Worm (Caenorhabditis elegans) whole organism, L1 larva: ENCODE results near the gene ccch-1.

Experiments used
- C16A3.4 ChIP-seq: fragments of 150-350 bp; optimal IDR thresholded peaks from 2 replicates; lab custom pipeline; 2014; ENCODE audit warnings: missing biosample characterization, missing genetic modification characterization
- C34B4.2 ChIP-seq: sonication (generic microtip); optimal IDR thresholded peaks from 2 replicates; lab custom pipeline; 2017; ENCODE audit warnings: mild to moderate bottlenecking, missing genetic modification characterization, missing compliant biosample characterization
- F16B12.6 ChIP-seq: fragments of 150-350 bp; optimal IDR thresholded peaks from 2 replicates; lab custom pipeline; 2014; ENCODE audit warnings: missing biosample characterization, missing genetic modification characterization
- alr-1 ChIP-seq: fragments of 200-800 bp; sonication (Bioruptor generic); optimal IDR thresholded peaks from 2 replicates; lab custom pipeline; 2018; ENCODE audit warnings: borderline replicate concordance, mild to moderate bottlenecking, missing genetic modification characterization, missing compliant biosample characterization
- blmp-1 ChIP-seq: fragments of 150-350 bp; optimal IDR thresholded peaks from 2 replicates; lab custom pipeline; 2014; ENCODE audit warnings: missing biosample characterization, missing genetic modification characterization
- ceh-8 ChIP-seq: fragments of 200-800 bp; sonication (Bioruptor generic); optimal IDR thresholded peaks from 2 replicates; lab custom pipeline; 2018; ENCODE audit warnings: mild to moderate bottlenecking, missing genetic modification characterization, moderate library complexity, missing compliant biosample characterization
- ceh-82 ChIP-seq, 3 experiments: fragments of 150-350 bp in 1 of 3; sonication (generic microtip) in 2 of 3; optimal IDR thresholded peaks; 2 replicates each; lab custom pipeline; 2014 to 2017; ENCODE audit warnings: missing biosample characterization in 3 of 3, missing genetic modification characterization in 3 of 3
- ceh-88 ChIP-seq: fragments of 200-800 bp; sonication (Bioruptor generic); IDR thresholded peaks from 2 replicates; pipeline ENCODE4 v1.3.6; 2022; ENCODE audit warnings: missing genetic modification characterization, missing compliant biosample characterization
- dpl-1 ChIP-seq, 3 experiments: fragments of 150-350 bp in 2 of 3; sonication (generic microtip) in 1 of 3; optimal IDR thresholded peaks; 2 replicates each; lab custom pipeline; 2014 to 2017; ENCODE audit warnings: missing biosample characterization in 3 of 3, missing genetic modification characterization in 3 of 3, missing genetic modification reagents in 3 of 3
- dsc-1 ChIP-seq: sonication (generic microtip); optimal IDR thresholded peaks from 2 replicates; lab custom pipeline; 2016; ENCODE audit warnings: mild to moderate bottlenecking, missing genetic modification characterization, missing compliant biosample characterization
- efl-1 ChIP-seq, 4 experiments: fragments of 150-350 bp; optimal IDR thresholded peaks in 3 of 4; peaks in 1 of 4; 1 replicate in 1 of 4; 2 replicates in 3 of 4; lab custom pipeline; 2014; ENCODE audit warnings: missing biosample characterization in 2 of 4, missing genetic modification characterization in 2 of 4, missing genetic modification reagents in 2 of 4
- egl-13 ChIP-seq: sonication (generic microtip); optimal IDR thresholded peaks from 2 replicates; lab custom pipeline; 2016; ENCODE audit warnings: missing genotype, missing genetic modification reagents, missing genetic modification characterization, missing compliant biosample characterization
- elt-2 ChIP-seq: sonication (generic microtip); optimal IDR thresholded peaks from 2 replicates; lab custom pipeline; 2016; ENCODE audit warnings: missing genetic modification characterization, mild to moderate bottlenecking, inconsistent platforms, missing compliant biosample characterization, missing genetic modification reagents
- fkh-10 ChIP-seq: sonication (generic microtip); optimal IDR thresholded peaks from 2 replicates; lab custom pipeline; 2017; ENCODE audit warnings: missing biosample characterization, missing genetic modification reagents, missing genetic modification characterization
- fkh-8 ChIP-seq: sonication (generic microtip); optimal IDR thresholded peaks from 2 replicates; lab custom pipeline; 2016; ENCODE audit warnings: mild to moderate bottlenecking, missing genetic modification characterization, missing compliant biosample characterization
- fos-1 ChIP-seq: fragments of 150-350 bp; optimal IDR thresholded peaks from 2 replicates; lab custom pipeline; 2014; ENCODE audit warnings: missing biosample characterization, missing genetic modification characterization
- grh-1 ChIP-seq: fragments of 200-800 bp; sonication (Bioruptor generic); IDR thresholded peaks from 2 replicates; pipeline ENCODE4 v1.3.6; 2022; ENCODE audit warnings: missing genetic modification reagents, missing genetic modification characterization, missing compliant biosample characterization
- isw-1 ChIP-seq: fragments of 200-800 bp; sonication (Bioruptor generic); IDR thresholded peaks from 2 replicates; pipeline ENCODE4 v1.3.6; 2022; ENCODE audit warnings: missing genetic modification characterization, missing compliant biosample characterization
- jun-1 ChIP-seq: fragments of 150-350 bp; optimal IDR thresholded peaks from 2 replicates; lab custom pipeline; 2014; ENCODE audit warnings: missing biosample characterization, missing genetic modification reagents, missing genetic modification characterization
- lin-14 ChIP-seq: fragments of 200-800 bp; sonication (Bioruptor generic); optimal IDR thresholded peaks from 2 replicates; lab custom pipeline; 2018; ENCODE audit warnings: mild to moderate bottlenecking, missing genetic modification characterization, moderate library complexity, missing compliant biosample characterization
- lin-35 ChIP-seq, 2 experiments: fragments of 150-350 bp; optimal IDR thresholded peaks; 2 replicates each; lab custom pipeline; 2014; ENCODE audit warnings: missing biosample characterization in 2 of 2, missing genetic modification characterization in 2 of 2, missing genetic modification reagents in 2 of 2
- lir-3 ChIP-seq: sonication (generic microtip); optimal IDR thresholded peaks from 2 replicates; lab custom pipeline; 2016; ENCODE audit warnings: mild to moderate bottlenecking, missing genetic modification characterization, moderate library complexity, missing compliant biosample characterization; ENCODE audit not compliant: poor library complexity
- lsy-2 ChIP-seq, 2 experiments: fragments of 150-350 bp; optimal IDR thresholded peaks; 2 replicates each; lab custom pipeline; 2014; ENCODE audit warnings: missing biosample characterization in 2 of 2, missing genetic modification characterization in 2 of 2
- mep-1 ChIP-seq: fragments of 150-350 bp; optimal IDR thresholded peaks from 2 replicates; lab custom pipeline; 2014; ENCODE audit warnings: missing biosample characterization, missing genetic modification characterization
- nhr-11 ChIP-seq: fragments of 150-350 bp; optimal IDR thresholded peaks from 2 replicates; lab custom pipeline; 2014; ENCODE audit warnings: missing biosample characterization, missing genetic modification characterization
- nhr-19 ChIP-seq: fragments of 200-800 bp; sonication (Bioruptor generic); conservative IDR thresholded peaks from 2 replicates; pipeline ENCODE4 v1.3.6; 2022; ENCODE audit warnings: missing genetic modification characterization, missing compliant biosample characterization
- nhr-20 ChIP-seq: sonication (generic microtip); optimal IDR thresholded peaks from 2 replicates; lab custom pipeline; 2016; ENCODE audit warnings: mild to moderate bottlenecking, missing genetic modification characterization, missing compliant biosample characterization
- nhr-47 ChIP-seq: sonication (generic microtip); optimal IDR thresholded peaks from 2 replicates; lab custom pipeline; 2016; ENCODE audit warnings: mild to moderate bottlenecking, missing genetic modification characterization, moderate library complexity, missing compliant biosample characterization
- nhr-71 ChIP-seq: sonication (generic microtip); optimal IDR thresholded peaks from 2 replicates; lab custom pipeline; 2016; ENCODE audit warnings: mild to moderate bottlenecking, missing genetic modification characterization, moderate library complexity, missing compliant biosample characterization
- nhr-77 ChIP-seq: fragments of 150-350 bp; optimal IDR thresholded peaks from 2 replicates; lab custom pipeline; 2014; ENCODE audit warnings: missing biosample characterization, missing genetic modification characterization
- nhr-84 ChIP-seq: sonication (generic microtip); optimal IDR thresholded peaks from 2 replicates; lab custom pipeline; 2017; ENCODE audit warnings: missing biosample characterization, missing genetic modification characterization
- nhr-85 ChIP-seq: sonication (generic microtip); peaks from one replicate; lab custom pipeline; 2016; ENCODE audit warnings: missing genetic modification characterization, inconsistent platforms, missing compliant biosample characterization
- nhr-90 ChIP-seq: sonication (generic microtip); optimal IDR thresholded peaks from 2 replicates; lab custom pipeline; 2016; ENCODE audit warnings: mild to moderate bottlenecking, missing genetic modification characterization, missing compliant biosample characterization; ENCODE audit not compliant: poor library complexity
- pax-3 ChIP-seq: fragments of 200-800 bp; sonication (Bioruptor generic); optimal IDR thresholded peaks from 2 replicates; lab custom pipeline; 2018; ENCODE audit warnings: mild to moderate bottlenecking, missing genetic modification characterization, moderate library complexity, missing compliant biosample characterization
- rnt-1 ChIP-seq: sonication (generic microtip); optimal IDR thresholded peaks from 2 replicates; lab custom pipeline; 2016; ENCODE audit warnings: mild to moderate bottlenecking, missing genetic modification characterization, moderate library complexity, missing compliant biosample characterization
- skn-1 ChIP-seq: fragments of 150-350 bp; optimal IDR thresholded peaks from 2 replicates; lab custom pipeline; 2014; ENCODE audit warnings: missing biosample characterization, missing genetic modification characterization
- snpc-4 ChIP-seq: fragments of 150-350 bp; optimal IDR thresholded peaks from 2 replicates; lab custom pipeline; 2014; ENCODE audit warnings: missing biosample characterization, missing genetic modification characterization
- snu-23 ChIP-seq: sonication (generic microtip); optimal IDR thresholded peaks from 2 replicates; lab custom pipeline; 2016; ENCODE audit warnings: missing genetic modification characterization, missing compliant biosample characterization
- sox-4 ChIP-seq: sonication (generic microtip); optimal IDR thresholded peaks from 2 replicates; lab custom pipeline; 2016; ENCODE audit warnings: missing genetic modification characterization, missing compliant biosample characterization
- swsn-7 ChIP-seq: sonication (generic microtip); optimal IDR thresholded peaks from 2 replicates; lab custom pipeline; 2016; ENCODE audit warnings: missing genetic modification characterization, missing compliant biosample characterization
- tbx-2 ChIP-seq: sonication (generic microtip); optimal IDR thresholded peaks from 2 replicates; lab custom pipeline; 2016; ENCODE audit warnings: missing genetic modification characterization, missing compliant biosample characterization
- unc-130 ChIP-seq: fragments of 150-350 bp; optimal IDR thresholded peaks from 2 replicates; lab custom pipeline; 2017; ENCODE audit warnings: missing biosample characterization, missing genetic modification characterization, inconsistent platforms
- unc-62 ChIP-seq: fragments of 150-350 bp; optimal IDR thresholded peaks from 2 replicates; lab custom pipeline; 2014; ENCODE audit warnings: missing biosample characterization, missing genetic modification reagents, missing genetic modification characterization
- unc-86 ChIP-seq: sonication (generic microtip); optimal IDR thresholded peaks from 2 replicates; lab custom pipeline; 2016; ENCODE audit warnings: missing genetic modification characterization, missing compliant biosample characterization
- xbp-1 ChIP-seq: sonication (generic microtip); optimal IDR thresholded peaks from 2 replicates; lab custom pipeline; 2016; ENCODE audit warnings: missing genetic modification characterization, missing compliant biosample characterization
- zag-1 ChIP-seq: fragments of 150-350 bp; optimal IDR thresholded peaks from 2 replicates; lab custom pipeline; 2014; ENCODE audit warnings: missing biosample characterization, missing genetic modification characterization
- ztf-11 ChIP-seq, 2 experiments: sonication (generic microtip); optimal IDR thresholded peaks; 2 replicates each; lab custom pipeline; 2016 to 2017; ENCODE audit warnings: missing genetic modification characterization in 2 of 2, missing biosample characterization in 1 of 2, missing compliant biosample characterization in 1 of 2

ccch-1 gene

ce11 chrV:11503081-11503751, 24.4 kb upstream of the ccch-1 start, which contains the start of gene C55A6.12 (continued):
- TF ChIP-seq nhr-84: no peak
- TF ChIP-seq rnt-1 (tag; lab: Kevin White, UChicago): no peak
- no peak for TF ChIP-seq unc-62 (GFP tag; lab: Kevin White, UChicago)
- peak; percentile 28 for TF ChIP-seq nhr-85 (tag; lab: Kevin White, UChicago)
- TF ChIP-seq fos-1: no peak
- TF ChIP-seq xbp-1 (tag; lab: Kevin White, UChicago): peak; percentile 48
- TF ChIP-seq lin-35 (GFP tag; optimal IDR thresholded peaks at IDR 0.05; lab: Kevin White, UChicago): peak; percentile 25 to 77
- TF ChIP-seq lin-14 (GFP tag; lab: Kevin White, UChicago): no peak
- no peak for TF ChIP-seq ceh-8 (GFP tag; lab: Kevin White, UChicago)
- TF ChIP-seq zag-1 (tag; lab: Kevin White, UChicago): no peak
- no peak for TF ChIP-seq C34B4.2 (tag; lab: Kevin White, UChicago)
- TF ChIP-seq nhr-47 (tag; lab: Kevin White, UChicago): no peak
- no peak for TF ChIP-seq sox-4 (tag; lab: Kevin White, UChicago)
- TF ChIP-seq nhr-11 (tag; lab: Kevin White, UChicago): no peak
- TF ChIP-seq alr-1 (tag; lab: Kevin White, UChicago): no peak

- TF ChIP-seq snpc-4 (tag; lab: Kevin White, UChicago) (peak; percentile 17), lin-35 (GFP tag; optimal IDR thresholded peaks at IDR 0.05; lab: Kevin White, UChicago) (peak; percentile 55 to 62), ceh-88 (GFP tag; lab: Robert Waterston, UW) (peak; percentile 54; the same call in 1 of the 2 replicates), fkh-10 (GFP tag; lab: Kevin White, UChicago) (peak; percentile 60), nhr-90 (tag; lab: Kevin White, UChicago) (peak; percentile 79), nhr-20 (peak; percentile 82), ztf-11 (tag; optimal IDR thresholded peaks at IDR 0.05; lab: Kevin White, UChicago) (peak in 1 of 2 experiments; percentile 68), C16A3.4 (peak; percentile 62), swsn-7 (tag; lab: Kevin White, UChicago) (peak; percentile 79), efl-1 (optimal IDR thresholded peaks at IDR 0.05; lab: Kevin White, UChicago) (peak; percentile 60 to 69), efl-1 (GFP tag; optimal IDR thresholded peaks at IDR 0.05 in 1 of 2; lab: Kevin White, UChicago) (peak; percentile 61 to 94), unc-130 (peak; percentile 18), elt-2 (tag; lab: Kevin White, UChicago) (peak; percentile 14), egl-13 (tag; lab: Kevin White, UChicago) (peak; percentile 52), rnt-1 (tag; lab: Kevin White, UChicago) (peak; percentile 59), dsc-1 (tag; lab: Kevin White, UChicago) (peak; percentile 30), jun-1 (tag; lab: Kevin White, UChicago) (peak; percentile 30), fkh-8 (tag; lab: Kevin White, UChicago) (peak; percentile 59), dpl-1 (GFP tag; optimal IDR thresholded peaks at IDR 0.05; lab: Kevin White, UChicago) (peak; percentile 35 to 67 (median 50)), skn-1 (peak; percentile 38), snu-23 (GFP tag; lab: Kevin White, UChicago) (peak; percentile 84), nhr-71 (tag; lab: Kevin White, UChicago) (peak; percentile 86), xbp-1 (tag; lab: Kevin White, UChicago) (peak; percentile 65), ceh-82 (tag; optimal IDR thresholded peaks at IDR 0.05; lab: Kevin White, UChicago) (peak in 2 of 3 experiments; percentile 9 to 41), isw-1 (GFP tag; lab: Robert Waterston, UW) (peak; percentile 59), nhr-47 (tag; lab: Kevin White, UChicago) (peak; percentile 85), lsy-2 (tag; optimal IDR thresholded peaks at IDR 0.05; lab: Kevin White, UChicago) (peak; percentile 56 to 73), nhr-77 (tag; lab: Kevin White, UChicago) (peak; percentile 37), nhr-19 (GFP tag; lab: Robert Waterston, UW) (peak; percentile 68), grh-1 (GFP tag; lab: Robert Waterston, UW) (peak; percentile 64), blmp-1 (tag; lab: Kevin White, UChicago) (peak; percentile 52), nhr-85 (tag; lab: Kevin White, UChicago) (peak; percentile 84), sox-4 (tag; lab: Kevin White, UChicago) (peak; percentile 17), F16B12.6 (tag; lab: Kevin White, UChicago) (peak; percentile 93), unc-86 (tag; lab: Kevin White, UChicago) (peak; percentile 76), tbx-2 (tag; lab: Kevin White, UChicago) (peak; percentile 71), ceh-8 (GFP tag; lab: Kevin White, UChicago) (peak; percentile 44), pax-3 (tag; lab: Kevin White, UChicago) (peak; percentile 20), lir-3 (tag; lab: Kevin White, UChicago) (peak; percentile 66), lin-14 (GFP tag; lab: Kevin White, UChicago) (peak; percentile 76), mep-1 (tag; lab: Kevin White, UChicago) (peak; percentile 74)
Measured at ce11 chrV:11504853-11505397, 22.7 kb upstream of the ccch-1 start, which contains the start of the genes C55A6.1 and C55A6.10. Gene C55A6.1, minus strand, starts transcription at chrV:11504968. Gene C55A6.10, plus strand, starts transcription at chrV:11505347.
